Worm (Caenorhabditis elegans): ENCODE data around the gene R11D1.10.

DNA sequence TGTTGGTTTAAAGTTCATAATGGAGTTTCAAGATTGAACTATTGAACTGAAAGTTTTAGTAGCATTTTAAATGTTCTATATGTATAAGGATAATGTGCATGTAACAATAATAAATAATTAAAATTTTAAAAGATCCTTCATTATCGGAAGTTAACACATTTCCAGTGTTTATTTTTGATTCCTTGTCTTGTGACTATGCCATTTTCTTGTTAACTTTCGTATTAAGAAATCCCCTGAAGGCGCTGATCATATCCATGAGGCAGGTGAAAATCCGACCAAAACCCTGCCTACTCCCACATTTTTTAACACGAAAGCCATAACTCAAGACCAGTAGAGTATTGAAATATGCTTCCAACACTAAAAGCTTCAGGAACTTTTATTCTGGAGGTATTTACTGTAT lies 9.6 kb upstream of the R11D1.10 start, which contains the start of gene R11D1.7:
- TF ChIP-seq T22C8.4 (GFP tag; IDR thresholded peaks at IDR 0.05) (no peak), tab-1 (GFP tag; IDR thresholded peaks at IDR 0.05) (no peak), cog-1 (tag; optimal IDR thresholded peaks at IDR 0.05) (no peak)

Measured in whole organism, midembryonic.